Fruit fly (Drosophila melanogaster): ENCODE results near the gene GckIII.

Gene GckIII

DNA sequence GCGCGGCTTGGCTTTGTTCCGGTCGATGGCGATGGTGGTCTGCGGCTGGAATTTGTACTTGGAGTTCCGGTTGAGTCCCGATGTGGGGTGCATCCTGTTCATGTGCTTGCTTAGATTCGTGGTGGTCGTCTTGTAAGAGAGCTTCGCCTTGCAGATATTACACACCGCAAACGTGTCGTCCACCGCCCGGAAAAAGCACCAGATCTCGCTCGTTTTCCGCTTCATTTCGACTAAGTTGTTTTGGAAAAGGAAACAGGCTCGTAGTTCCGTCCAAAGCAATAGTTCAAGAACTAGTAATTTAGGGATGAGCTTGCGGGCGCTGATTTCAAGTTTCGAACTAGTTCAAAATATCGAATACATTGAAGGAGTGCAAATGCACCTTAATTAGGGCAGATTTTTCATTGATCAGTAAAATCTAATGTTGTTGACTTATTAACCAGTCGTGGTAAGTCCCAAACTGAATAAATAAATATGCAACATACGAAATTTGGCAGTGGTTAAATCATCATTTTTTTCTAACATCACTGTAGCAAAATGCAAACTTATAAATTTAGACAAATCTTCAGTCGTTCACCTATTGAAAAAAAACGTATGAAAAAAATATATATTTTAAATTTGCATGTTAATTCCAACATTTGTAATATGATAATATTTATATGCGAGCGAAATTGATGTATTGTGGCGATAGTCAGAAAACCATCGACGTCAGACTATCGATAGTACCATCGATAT is 42.3 kb upstream of the GckIII start, which contains the start of the genes bdwf and Patr-1 (continued):
- TF ChIP-seq CG10321 (GFP tag; IDR thresholded peaks at IDR 0.05) = no peak
- peak; percentile 89 for TF ChIP-seq CG34224 (GFP tag; IDR thresholded peaks at IDR 0.05; ENCODE audit: partially characterized antibody)
- TF ChIP-seq CG10543 (GFP tag; optimal IDR thresholded peaks at IDR 0.05) = peak; percentile 10
- TF ChIP-seq disco-r (GFP tag; optimal IDR thresholded peaks at IDR 0.05) = peak; percentile 16
- TF ChIP-seq CG9932 (GFP tag; IDR thresholded peaks at IDR 0.05) = peak; percentile 38; the same call in 1 of the 2 replicates
- TF ChIP-seq grau (tag; optimal IDR thresholded peaks at IDR 0.05) = peak; percentile 20
- peak; percentile 81 for TF ChIP-seq sens (GFP tag)
- peak; percentile 89 for TF ChIP-seq bbx (GFP tag; IDR thresholded peaks at IDR 0.05; ENCODE audit: partially characterized antibody)
- peak; percentile 44 for TF ChIP-seq CG10267 (tag; optimal IDR thresholded peaks at IDR 0.05)
- no peak for TF ChIP-seq CG15011 (GFP tag; optimal IDR thresholded peaks at IDR 0.05)
- no peak for TF ChIP-seq kay (GFP tag; optimal IDR thresholded peaks at IDR 0.05)
- peak; percentile 48 for TF ChIP-seq YL-1 (GFP tag; optimal IDR thresholded peaks at IDR 0.05)
- peak; percentile 15 for TF ChIP-seq D19A (tag; optimal IDR thresholded peaks at IDR 0.05)
- TF ChIP-seq Dbx (GFP tag; IDR thresholded peaks at IDR 0.05) = no peak
- peak; percentile 52 for TF ChIP-seq CG2120 (GFP tag; optimal IDR thresholded peaks at IDR 0.05)
- TF ChIP-seq CG13775 (GFP tag; optimal IDR thresholded peaks at IDR 0.05) = peak; percentile 42
- no peak for TF ChIP-seq CG12744 (GFP tag; optimal IDR thresholded peaks at IDR 0.05)
- TF ChIP-seq zen2 (GFP tag; IDR thresholded peaks at IDR 0.05; ENCODE audit: partially characterized antibody) = peak; percentile 81; the same call in 2 of the 3 replicates
- TF ChIP-seq CG8944 (GFP tag; optimal IDR thresholded peaks at IDR 0.05) = peak; percentile 29
- no peak for TF ChIP-seq Tbp (GFP tag; optimal IDR thresholded peaks at IDR 0.05)
- peak; percentile 33 for TF ChIP-seq CG15601 (tag; optimal IDR thresholded peaks at IDR 0.05)
- TF ChIP-seq CG18619 (GFP tag; optimal IDR thresholded peaks at IDR 0.05) = peak; percentile 39
- TF ChIP-seq knrl (GFP tag; IDR thresholded peaks at IDR 0.05; ENCODE audit: partially characterized antibody) = peak; percentile 94
- TF ChIP-seq Sry-β (GFP tag; optimal IDR thresholded peaks at IDR 0.05) = peak; percentile 33
- TF ChIP-seq nerfin-1 (tag; optimal IDR thresholded peaks at IDR 0.05) = peak; percentile 9
- TF ChIP-seq Sin3A (optimal IDR thresholded peaks at IDR 0.05) = peak; percentile 49
- TF ChIP-seq CG30020 (tag; optimal IDR thresholded peaks at IDR 0.05) = peak; percentile 44
- 0 out of 3 replicates have a peak, but pooled peaks have one; percentile 36 for TF ChIP-seq CG11456 (GFP tag; IDR thresholded peaks at IDR 0.05)
- no peak for TF ChIP-seq seq (GFP tag; IDR thresholded peaks at IDR 0.05)
- no peak for TF ChIP-seq NC2α (GFP tag; optimal IDR thresholded peaks at IDR 0.05)
- peak; percentile 2 for TF ChIP-seq zfh2 (GFP tag; optimal IDR thresholded peaks at IDR 0.05)
- no peak for TF ChIP-seq oc (tag; optimal IDR thresholded peaks at IDR 0.05)
- TF ChIP-seq tna (GFP tag; IDR thresholded peaks at IDR 0.05; ENCODE audit: partially characterized antibody) = peak; percentile 89
- peak; percentile 35 for TF ChIP-seq Hr3 (GFP tag; optimal IDR thresholded peaks at IDR 0.05)
- TF ChIP-seq dmrt11E (tag; optimal IDR thresholded peaks at IDR 0.05) = no peak
- peak; percentile 65 for TF ChIP-seq trem (tag; optimal IDR thresholded peaks at IDR 0.05)
- TF ChIP-seq phol (tag; optimal IDR thresholded peaks at IDR 0.05) = peak; percentile 43
- TF ChIP-seq CG6683 (GFP tag; optimal IDR thresholded peaks at IDR 0.05) = no peak
- peak; percentile 4 for TF ChIP-seq CG9817 (tag; optimal IDR thresholded peaks at IDR 0.05)
- no peak for TF ChIP-seq ap (GFP tag; IDR thresholded peaks at IDR 0.05)
- no peak for TF ChIP-seq rib (GFP tag; IDR thresholded peaks at IDR 0.05)
- TF ChIP-seq Dll (GFP tag; IDR thresholded peaks at IDR 0.05; ENCODE audit: partially characterized antibody) = peak; percentile 92
- peak; percentile 53 for TF ChIP-seq CG9727 (GFP tag; optimal IDR thresholded peaks at IDR 0.05)
- peak; percentile 85 for TF ChIP-seq Doc3 (GFP tag; IDR thresholded peaks at IDR 0.05; ENCODE audit: partially characterized antibody)
- TF ChIP-seq Ada2b (GFP tag; IDR thresholded peaks at IDR 0.05) = no peak
- peak; percentile 4 for TF ChIP-seq NC2β (GFP tag; optimal IDR thresholded peaks at IDR 0.05)
- peak; percentile 66 for TF ChIP-seq CG2129 (GFP tag; IDR thresholded peaks at IDR 0.05; ENCODE audit: partially characterized antibody)
- peak; percentile 85 for TF ChIP-seq Ets65A (GFP tag)
- no peak for TF ChIP-seq ems (GFP tag; optimal IDR thresholded peaks at IDR 0.05)
